Worm (Caenorhabditis elegans) whole organism, L4 larva: Measurements from ENCODE around the gene ZC8.6.

ENCODE experiments used
- Y48G9A.11 ChIP-seq: fragments of 200-800 bp; sonication (Bioruptor generic); IDR thresholded peaks from 2 replicates; pipeline ENCODE4 v1.3.6; 2022; ENCODE audit warnings: missing genetic modification reagents, missing genetic modification characterization, missing compliant biosample characterization
- ctbp-1 ChIP-seq: fragments of 200-800 bp; sonication (Bioruptor generic); IDR thresholded peaks from 2 replicates; pipeline ENCODE4 v1.3.6; 2022; ENCODE audit warnings: missing genetic modification reagents, missing genetic modification characterization, missing compliant biosample characterization
- hif-1 ChIP-seq, 2 experiments: sonication (generic microtip); optimal IDR thresholded peaks; 2 replicates each; lab custom pipeline; 2016 to 2017; ENCODE audit warnings: missing compliant biosample characterization in 2 of 2, missing genetic modification characterization in 2 of 2, missing genetic modification reagents in 2 of 2, missing genotype in 2 of 2, mild to moderate bottlenecking in 1 of 2
- lir-3 ChIP-seq: sonication (generic microtip); optimal IDR thresholded peaks from 2 replicates; lab custom pipeline; 2016; ENCODE audit warnings: mild to moderate bottlenecking, missing genetic modification characterization, missing compliant biosample characterization
- nhr-11 ChIP-seq: fragments of 150-350 bp; optimal IDR thresholded peaks from 2 replicates; lab custom pipeline; 2014; ENCODE audit warnings: missing biosample characterization, missing genetic modification characterization
- zip-2 ChIP-seq: fragments of 150-350 bp; optimal IDR thresholded peaks from 2 replicates; lab custom pipeline; 2014; ENCODE audit warnings: missing biosample characterization, missing genetic modification characterization
- ztf-11 ChIP-seq: fragments of 150-350 bp; optimal IDR thresholded peaks from 2 replicates; lab custom pipeline; 2014; ENCODE audit warnings: missing biosample characterization, missing genetic modification characterization

- TF ChIP-seq hif-1 (tag; optimal IDR thresholded peaks at IDR 0.05; lab: Kevin White, UChicago) = peak in 1 of 2 experiments; percentile 46
- TF ChIP-seq Y48G9A.11 (GFP tag; lab: Robert Waterston, UW) = no peak
- no peak for TF ChIP-seq zip-2 (tag; lab: Kevin White, UChicago)
- TF ChIP-seq nhr-11 (tag; lab: Kevin White, UChicago) = peak; percentile 40
- peak; percentile 76 for TF ChIP-seq ctbp-1 (GFP tag; lab: Robert Waterston, UW)
- no peak for TF ChIP-seq lir-3 (tag; lab: Kevin White, UChicago)
- TF ChIP-seq ztf-11 (tag; lab: Kevin White, UChicago) = no peak
Observed at ce11 chrX:4961681-4962656, 35.4 kb downstream of the ZC8.6 start.
